Fruit fly (Drosophila melanogaster) whole organism, embryonic: ENCODE measurements around the gene Arp3.

Source experiments
- Ada2b ChIP-seq: fragments of 200-800 bp; sonication (Bioruptor generic); IDR thresholded peaks from 2 replicates; pipeline ENCODE4 v1.3.6; 2022; ENCODE audit warnings: missing biosample characterization, missing genetic modification characterization
- CG13296 ChIP-seq: fragments of 200-800 bp; sonication (Bioruptor generic); optimal IDR thresholded peaks from 3 replicates; lab custom pipeline; 2018; ENCODE audit warnings: missing biosample characterization, mild to moderate bottlenecking, missing genetic modification characterization
- CG31441 ChIP-seq: fragments of 200-800 bp; sonication (Bioruptor generic); IDR thresholded peaks from 2 replicates; pipeline ENCODE4 v1.3.6; 2022; ENCODE audit warnings: missing biosample characterization, missing genetic modification characterization
- CG6254 ChIP-seq: fragments of 200-800 bp; sonication (Bioruptor generic); optimal IDR thresholded peaks from 3 replicates; lab custom pipeline; 2017; ENCODE audit warnings: mild to moderate bottlenecking, missing biosample characterization, missing genetic modification reagents, missing genetic modification characterization
- CG7271 ChIP-seq: fragments of 200-800 bp; sonication (Bioruptor generic); optimal IDR thresholded peaks from 2 replicates; lab custom pipeline; 2018; ENCODE audit warnings: missing biosample characterization, mild to moderate bottlenecking, missing genetic modification characterization, moderate library complexity
- CG9215 ChIP-seq: fragments of 200-800 bp; sonication (Bioruptor generic); IDR thresholded peaks from 2 replicates; pipeline ENCODE4 v1.3.6; 2022; ENCODE audit warnings: missing biosample characterization, missing genetic modification characterization
- CG9817 ChIP-seq: fragments of 200-800 bp; sonication (Bioruptor generic); optimal IDR thresholded peaks from 2 replicates; lab custom pipeline; 2018; ENCODE audit warnings: missing biosample characterization, mild to moderate bottlenecking, missing genetic modification characterization, moderate library complexity
- Eip74EF ChIP-seq, 2 experiments: fragments of 200-800 bp in 1 of 2; fragments of >200 bp in 1 of 2; sonication (Bioruptor generic) in 1 of 2; optimal IDR thresholded peaks; 2 replicates each; lab custom pipeline; 2017 to 2019; ENCODE audit warnings: missing biosample characterization in 2 of 2, missing genetic modification characterization in 2 of 2, mild to moderate bottlenecking in 1 of 2, moderate library complexity in 1 of 2
- Ets97D ChIP-seq: fragments of 200-800 bp; sonication (Bioruptor generic); optimal IDR thresholded peaks from 3 replicates; lab custom pipeline; 2016; ENCODE audit warnings: missing biosample characterization, missing genetic modification characterization
- H15 ChIP-seq: fragments of 200-800 bp; sonication (Bioruptor generic); IDR thresholded peaks from 3 replicates; pipeline ENCODE4 v1.3.6; 2022; ENCODE audit warnings: missing biosample characterization, missing genetic modification characterization
- HLH3B ChIP-seq: fragments of 200-800 bp; sonication (Bioruptor generic); IDR thresholded peaks from 2 replicates; pipeline ENCODE4 v1.3.6; 2022; ENCODE audit warnings: missing biosample characterization, missing genetic modification characterization
- Hmr ChIP-seq: fragments of 200-800 bp; sonication (Bioruptor generic); optimal IDR thresholded peaks from 3 replicates; lab custom pipeline; 2017; ENCODE audit warnings: mild to moderate bottlenecking, missing biosample characterization, missing genetic modification reagents, missing genetic modification characterization
- Hsf ChIP-seq: fragments of 200-800 bp; sonication (Bioruptor generic); optimal IDR thresholded peaks from 3 replicates; lab custom pipeline; 2016; ENCODE audit warnings: missing biosample characterization, missing genetic modification characterization
- Mes4 ChIP-seq: fragments of 200-800 bp; sonication (Bioruptor generic); optimal IDR thresholded peaks from 2 replicates; lab custom pipeline; 2016; ENCODE audit warnings: missing biosample characterization, missing genetic modification characterization
- Poxn ChIP-seq: fragments of 200-800 bp; sonication (Bioruptor generic); IDR thresholded peaks from 2 replicates; pipeline ENCODE4 v1.3.6; 2022; ENCODE audit warnings: missing biosample characterization, missing genetic modification characterization
- cas ChIP-seq: fragments of 200-800 bp; sonication (Bioruptor generic); IDR thresholded peaks from 2 replicates; pipeline ENCODE4 v1.3.6; 2022; ENCODE audit warnings: missing biosample characterization, missing genetic modification characterization
- chinmo ChIP-seq: fragments of 200-800 bp; sonication (Bioruptor generic); IDR thresholded peaks from 4 replicates; pipeline ENCODE4 v1.3.6; 2022; ENCODE audit warnings: missing biosample characterization, missing genetic modification characterization; ENCODE audit not compliant: partially characterized antibody
- corto ChIP-seq: fragments of 200-800 bp; sonication (Bioruptor generic); optimal IDR thresholded peaks from 2 replicates; lab custom pipeline; 2016; ENCODE audit warnings: missing biosample characterization, mild to moderate bottlenecking, missing genetic modification characterization, moderate library complexity
- dimm ChIP-seq: fragments of 200-800 bp; sonication (Bioruptor generic); IDR thresholded peaks from 2 replicates; pipeline ENCODE4 v1.3.6; 2022; ENCODE audit warnings: missing biosample characterization, missing genetic modification characterization
- ranshi ChIP-seq: fragments of 200-800 bp; sonication (Bioruptor generic); IDR thresholded peaks from 2 replicates; pipeline ENCODE4 v1.3.6; 2022; ENCODE audit warnings: missing biosample characterization, missing genetic modification characterization

The Arp3 gene

dm6 chr3L:8065575-8066410 is 49.9 kb downstream of the Arp3 start (continued):
- no peak for TF ChIP-seq Eip74EF (GFP tag; optimal IDR thresholded peaks at IDR 0.05; lab: Kevin White, UChicago)
- TF ChIP-seq CG13296 (GFP tag; lab: Kevin White, UChicago), result no peak
- TF ChIP-seq Hmr (GFP tag; lab: Kevin White, UChicago), result no peak
- no peak; the same call in 1 of the 2 replicates for TF ChIP-seq CG31441 (GFP tag; lab: Robert Waterston, UW)
- TF ChIP-seq HLH3B (GFP tag; lab: Robert Waterston, UW), result no peak; the same call in 1 of the 2 replicates
- no peak for TF ChIP-seq H15 (GFP tag; lab: Robert Waterston, UW)
- no peak for TF ChIP-seq CG7271 (tag; lab: Kevin White, UChicago)
- TF ChIP-seq chinmo (GFP tag; lab: Robert Waterston, UW), result peak; percentile 73; the same call in 2 of the 4 replicates
- no peak for TF ChIP-seq corto (GFP tag; lab: Kevin White, UChicago)
- TF ChIP-seq ranshi (GFP tag; lab: Robert Waterston, UW), result no peak
- no peak for TF ChIP-seq Poxn
- peak; percentile 51 for TF ChIP-seq CG6254 (GFP tag; lab: Kevin White, UChicago)
- no peak for TF ChIP-seq CG9817 (tag; lab: Kevin White, UChicago)
- no peak for TF ChIP-seq cas (GFP tag; lab: Robert Waterston, UW)
- TF ChIP-seq Mes4 (GFP tag; lab: Kevin White, UChicago), result no peak
- TF ChIP-seq Hsf (GFP tag; lab: Kevin White, UChicago), result no peak
- TF ChIP-seq Ets97D (GFP tag; lab: Kevin White, UChicago), result no peak
- TF ChIP-seq Ada2b (GFP tag; lab: Robert Waterston, UW), result no peak
- no peak for TF ChIP-seq dimm (GFP tag; lab: Robert Waterston, UW)
- no peak for TF ChIP-seq CG9215 (GFP tag; lab: Robert Waterston, UW)
